Worm (Caenorhabditis elegans) whole organism, L4 larva: ENCODE measurements around the gene nas-10.
A peak's percentile ranks its signal among the peaks of the same experiment; 100 is the strongest.

ENCODE experiments used
- F10B5.3 ChIP-seq: sonication (generic microtip); optimal IDR thresholded peaks from 2 replicates; lab custom pipeline; 2016; ENCODE audit warnings: mild to moderate bottlenecking, missing genetic modification characterization, missing compliant biosample characterization
- F37D6.2 ChIP-seq: sonication (generic microtip); optimal IDR thresholded peaks from 2 replicates; lab custom pipeline; 2016; ENCODE audit warnings: mild to moderate bottlenecking, missing genetic modification characterization, missing compliant biosample characterization
- F49E8.2 ChIP-seq: sonication (generic microtip); optimal IDR thresholded peaks from 2 replicates; lab custom pipeline; 2016; ENCODE audit warnings: missing compliant biosample characterization, mild to moderate bottlenecking, missing genetic modification characterization, borderline replicate concordance
- Y75B8A.6 ChIP-seq: fragments of 200-800 bp; sonication (Bioruptor generic); IDR thresholded peaks from 2 replicates; pipeline ENCODE4 v1.3.6; 2022; ENCODE audit warnings: missing genetic modification reagents, missing genetic modification characterization, missing compliant biosample characterization
- aha-1 ChIP-seq: fragments of 150-350 bp; peaks from one replicate; lab custom pipeline; 2014; ENCODE audit warnings: missing biosample characterization, missing genetic modification characterization
- ama-1 ChIP-seq: fragments of 150-350 bp; optimal IDR thresholded peaks from 2 replicates; lab custom pipeline; 2014; ENCODE audit warnings: inconsistent platforms, mixed read lengths
- arid-1 ChIP-seq: fragments of 200-800 bp; sonication (Bioruptor generic); conservative IDR thresholded peaks from 2 replicates; pipeline ENCODE4 v1.3.6; 2022; ENCODE audit warnings: missing genetic modification reagents, missing genetic modification characterization, missing compliant biosample characterization
- ceh-20 ChIP-seq: fragments of 200-800 bp; sonication (Bioruptor generic); IDR thresholded peaks from 2 replicates; pipeline ENCODE4 v1.3.6; 2022; ENCODE audit warnings: missing genetic modification reagents, missing genetic modification characterization, missing compliant biosample characterization
- ceh-28 ChIP-seq: fragments of 150-350 bp; optimal IDR thresholded peaks from 2 replicates; lab custom pipeline; 2014; ENCODE audit warnings: missing biosample characterization, missing genetic modification reagents, missing genetic modification characterization
- daf-16 ChIP-seq, 3 experiments: sonication (generic microtip); optimal IDR thresholded peaks; 2 replicates each; lab custom pipeline; 2016 to 2017; ENCODE audit warnings: missing genetic modification characterization in 3 of 3, missing genetic modification reagents in 3 of 3, mild to moderate bottlenecking in 2 of 3, missing compliant biosample characterization in 2 of 3, missing biosample characterization in 1 of 3, moderate library complexity in 1 of 3
- daf-19 ChIP-seq: fragments of 200-800 bp; sonication (Bioruptor generic); conservative IDR thresholded peaks from 2 replicates; pipeline ENCODE4 v1.3.6; 2022; ENCODE audit warnings: missing genetic modification characterization, missing compliant biosample characterization
- dmd-6 ChIP-seq: fragments of 200-800 bp; sonication (Bioruptor generic); IDR thresholded peaks from 2 replicates; pipeline ENCODE4 v1.3.6; 2022; ENCODE audit warnings: missing genetic modification reagents, missing genetic modification characterization, missing compliant biosample characterization
- dmd-8 ChIP-seq: fragments of 200-800 bp; sonication (Bioruptor generic); IDR thresholded peaks from 2 replicates; pipeline ENCODE4 v1.3.6; 2022; ENCODE audit warnings: missing genetic modification characterization, missing compliant biosample characterization
- dve-1 ChIP-seq: sonication (generic microtip); optimal IDR thresholded peaks from 2 replicates; lab custom pipeline; 2017; ENCODE audit warnings: antibody characterized with exemption, mild to moderate bottlenecking, missing genetic modification characterization, missing compliant biosample characterization; ENCODE audit not compliant: insufficient read depth
- egl-43 ChIP-seq: fragments of 200-800 bp; sonication (Bioruptor generic); IDR thresholded peaks from 2 replicates; pipeline ENCODE4 v1.3.6; 2022; ENCODE audit warnings: missing genetic modification reagents, missing genetic modification characterization, missing compliant biosample characterization
- fkh-10 ChIP-seq: fragments of 150-350 bp; optimal IDR thresholded peaks from 2 replicates; lab custom pipeline; 2014; ENCODE audit warnings: missing biosample characterization, missing genetic modification reagents, missing genetic modification characterization
- gei-8 ChIP-seq: fragments of 200-800 bp; sonication (Bioruptor generic); optimal IDR thresholded peaks from 2 replicates; lab custom pipeline; 2018; ENCODE audit warnings: mild to moderate bottlenecking, missing genetic modification characterization, missing compliant biosample characterization
- hlh-11 ChIP-seq: fragments of 200-800 bp; sonication (Bioruptor generic); optimal IDR thresholded peaks from 2 replicates; lab custom pipeline; 2018; ENCODE audit warnings: mild to moderate bottlenecking, missing genetic modification characterization, missing compliant biosample characterization
- hlh-30 ChIP-seq: sonication (generic microtip); optimal IDR thresholded peaks from 2 replicates; lab custom pipeline; 2017; ENCODE audit warnings: antibody characterized with exemption, mild to moderate bottlenecking, missing genetic modification characterization, missing compliant biosample characterization; ENCODE audit not compliant: insufficient read depth
- lim-7 ChIP-seq: fragments of 200-800 bp; sonication (Bioruptor generic); IDR thresholded peaks from 2 replicates; pipeline ENCODE4 v1.3.6; 2022; ENCODE audit warnings: missing genetic modification characterization, missing compliant biosample characterization
- lin-1 ChIP-seq: fragments of 200-800 bp; sonication (Bioruptor generic); IDR thresholded peaks from 2 replicates; pipeline ENCODE4 v1.3.6; 2022; ENCODE audit warnings: missing genetic modification reagents, missing genetic modification characterization, missing compliant biosample characterization
- lir-3 ChIP-seq: sonication (generic microtip); optimal IDR thresholded peaks from 2 replicates; lab custom pipeline; 2016; ENCODE audit warnings: mild to moderate bottlenecking, missing genetic modification characterization, missing compliant biosample characterization
- mxl-3 ChIP-seq: fragments of 200-800 bp; sonication (Bioruptor generic); optimal IDR thresholded peaks from 2 replicates; lab custom pipeline; 2018; ENCODE audit warnings: mild to moderate bottlenecking, missing genetic modification characterization, missing compliant biosample characterization
- nhr-111 ChIP-seq: fragments of 200-800 bp; sonication (Bioruptor generic); optimal IDR thresholded peaks from 2 replicates; lab custom pipeline; 2018; ENCODE audit warnings: mild to moderate bottlenecking, missing genetic modification characterization, missing compliant biosample characterization
- nhr-237 ChIP-seq: sonication (generic microtip); optimal IDR thresholded peaks from 2 replicates; lab custom pipeline; 2017; ENCODE audit warnings: missing biosample characterization, missing genetic modification characterization
- nhr-28 ChIP-seq: fragments of 150-350 bp; optimal IDR thresholded peaks from 2 replicates; lab custom pipeline; 2014; ENCODE audit warnings: missing biosample characterization, missing genetic modification characterization
- nhr-41 ChIP-seq: fragments of 200-800 bp; sonication (Bioruptor generic); IDR thresholded peaks from 2 replicates; pipeline ENCODE4 v1.3.6; 2022; ENCODE audit warnings: missing genetic modification reagents, missing genetic modification characterization, missing compliant biosample characterization
- nhr-42 ChIP-seq: fragments of 200-800 bp; sonication (Bioruptor generic); IDR thresholded peaks from 2 replicates; pipeline ENCODE4 v1.3.6; 2022; ENCODE audit warnings: missing genetic modification characterization, missing compliant biosample characterization
- nhr-48 ChIP-seq: sonication (generic microtip); optimal IDR thresholded peaks from 2 replicates; lab custom pipeline; 2016; ENCODE audit warnings: mild to moderate bottlenecking, missing genetic modification characterization, missing compliant biosample characterization
- pha-4 ChIP-seq, 2 experiments: fragments of 150-350 bp in 1 of 2; fragments of 200-800 bp in 1 of 2; sonication (Bioruptor generic) in 1 of 2; IDR thresholded peaks in 1 of 2; optimal IDR thresholded peaks in 1 of 2; 2 replicates each; pipeline versions ENCODE4 v1.3.6 to Lab custom; 2014 to 2022; ENCODE audit warnings: missing genetic modification characterization in 2 of 2, missing genetic modification reagents in 2 of 2, missing biosample characterization in 1 of 2, missing compliant biosample characterization in 1 of 2
- php-3 ChIP-seq: fragments of 200-800 bp; sonication (Bioruptor generic); IDR thresholded peaks from 2 replicates; pipeline ENCODE4 v1.3.6; 2022; ENCODE audit warnings: missing genetic modification reagents, missing genetic modification characterization, missing compliant biosample characterization
- pqm-1 ChIP-seq: sonication (generic microtip); optimal IDR thresholded peaks from 2 replicates; lab custom pipeline; 2017; ENCODE audit warnings: missing biosample characterization, missing genetic modification characterization
- sdz-12 ChIP-seq: fragments of 200-800 bp; sonication (Bioruptor generic); optimal IDR thresholded peaks from 2 replicates; lab custom pipeline; 2018; ENCODE audit warnings: mild to moderate bottlenecking, missing genetic modification characterization, missing compliant biosample characterization
- set-16 ChIP-seq: fragments of 200-800 bp; sonication (Bioruptor generic); IDR thresholded peaks from 2 replicates; pipeline ENCODE4 v1.3.6; 2022; ENCODE audit warnings: missing genetic modification reagents, missing genetic modification characterization, missing compliant biosample characterization
- snpc-4 ChIP-seq: fragments of 150-350 bp; optimal IDR thresholded peaks from 2 replicates; lab custom pipeline; 2014; ENCODE audit warnings: missing biosample characterization, missing genetic modification characterization
- zag-1 ChIP-seq: fragments of 150-350 bp; optimal IDR thresholded peaks from 2 replicates; lab custom pipeline; 2014; ENCODE audit warnings: missing biosample characterization, missing genetic modification characterization
- zfp-3 ChIP-seq: fragments of 200-800 bp; sonication (Bioruptor generic); conservative IDR thresholded peaks from 2 replicates; pipeline ENCODE4 v1.3.6; 2022; ENCODE audit warnings: missing genetic modification reagents, missing genetic modification characterization, missing compliant biosample characterization
- zip-2 ChIP-seq: fragments of 150-350 bp; optimal IDR thresholded peaks from 2 replicates; lab custom pipeline; 2014; ENCODE audit warnings: missing biosample characterization, missing genetic modification characterization
- ztf-11 ChIP-seq: fragments of 150-350 bp; optimal IDR thresholded peaks from 2 replicates; lab custom pipeline; 2014; ENCODE audit warnings: missing biosample characterization, missing genetic modification characterization
- ztf-7 ChIP-seq: fragments of 150-350 bp; optimal IDR thresholded peaks from 2 replicates; lab custom pipeline; 2014; ENCODE audit warnings: missing biosample characterization, missing genetic modification characterization

The nas-10 gene

DNA sequence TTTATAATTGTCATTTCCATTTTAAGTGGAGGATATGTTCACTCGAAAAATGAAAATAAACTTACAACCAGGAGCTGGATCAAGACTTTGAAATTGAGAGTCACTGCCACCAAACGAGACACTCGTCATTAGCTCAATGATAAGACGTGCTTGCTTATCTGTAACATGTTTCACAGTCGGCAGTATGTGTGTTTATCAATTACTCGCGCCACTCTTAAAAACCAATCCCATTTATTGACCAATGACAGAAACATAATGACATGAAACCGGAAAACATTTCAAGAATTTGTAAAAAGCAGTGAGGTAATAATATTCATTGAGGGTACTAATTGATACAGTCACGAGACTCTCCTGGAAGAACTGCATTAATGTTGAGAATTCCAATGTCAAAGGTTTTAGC, 44.7 kb upstream of the nas-10 start, which contains the start of gene del-5 (continued):
- TF ChIP-seq F10B5.3 (tag; lab: Kevin White, UChicago) (no peak), lir-3 (tag; lab: Kevin White, UChicago) (no peak), gei-8 (GFP tag; lab: Kevin White, UChicago) (no peak), hlh-30 (tag; lab: Kevin White, UChicago) (peak; percentile 16), dmd-8 (GFP tag; lab: Robert Waterston, UW) (no peak), ztf-11 (tag; lab: Kevin White, UChicago) (no peak), hlh-11 (tag; lab: Kevin White, UChicago) (peak; percentile 73), daf-16 (GFP tag; optimal IDR thresholded peaks at IDR 0.05; lab: Kevin White, UChicago) (no peak), daf-16 (tag; optimal IDR thresholded peaks at IDR 0.05; lab: Kevin White, UChicago) (peak; percentile 95), pqm-1 (peak; percentile 89), snpc-4 (tag; lab: Kevin White, UChicago) (no peak), fkh-10 (no peak), dve-1 (peak; percentile 70), php-3 (peak; percentile 57; the same call in 1 of the 2 replicates), nhr-42 (no peak), aha-1 (tag; lab: Kevin White, UChicago) (no peak), nhr-237 (tag; lab: Kevin White, UChicago) (no peak), nhr-111 (no peak), nhr-48 (tag; lab: Kevin White, UChicago) (no peak), F37D6.2 (no peak), egl-43 (GFP tag; lab: Robert Waterston, UW) (no peak), Y75B8A.6 (no peak), zfp-3 (no peak), pha-4 (GFP tag; IDR thresholded peaks at IDR 0.05; lab: Robert Waterston, UW) (no peak), pha-4 (tag; optimal IDR thresholded peaks at IDR 0.05; lab: Kevin White, UChicago) (no peak), arid-1 (GFP tag; lab: Robert Waterston, UW) (no peak), ztf-7 (tag; lab: Kevin White, UChicago) (peak; percentile 24), ama-1 (lab: Kevin White, UChicago) (no peak), mxl-3 (GFP tag; lab: Kevin White, UChicago) (peak; percentile 13), lim-7 (no peak), zip-2 (tag; lab: Kevin White, UChicago) (no peak), F49E8.2 (tag; lab: Kevin White, UChicago) (no peak), daf-19 (GFP tag; lab: Robert Waterston, UW) (no peak), sdz-12 (GFP tag; lab: Kevin White, UChicago) (no peak), ceh-28 (tag; lab: Kevin White, UChicago) (no peak), nhr-41 (GFP tag; lab: Robert Waterston, UW) (no peak), zag-1 (tag; lab: Kevin White, UChicago) (no peak), set-16 (no peak)

DNA sequence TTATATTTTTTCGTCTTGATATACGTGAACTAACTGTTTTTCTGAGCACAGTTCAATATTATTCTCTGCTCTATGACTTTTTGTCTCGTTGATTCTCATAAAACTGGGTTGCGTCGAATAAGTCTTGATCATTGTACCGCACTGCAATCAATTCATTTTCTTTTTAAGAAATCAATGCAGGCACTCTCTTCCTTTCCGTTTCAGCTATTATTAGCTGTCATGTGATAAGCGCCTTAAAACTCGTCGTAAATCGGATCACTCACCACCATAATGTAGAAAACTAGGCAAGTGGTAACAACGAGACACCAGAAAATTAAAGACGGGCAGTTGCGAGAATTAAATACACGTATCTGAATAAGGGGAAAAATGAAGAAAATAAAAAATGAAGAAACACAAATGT, 44.1 kb upstream of the nas-10 start:
- TF ChIP-seq daf-16 (GFP tag; optimal IDR thresholded peaks at IDR 0.05; lab: Kevin White, UChicago) (no peak), daf-16 (tag; optimal IDR thresholded peaks at IDR 0.05; lab: Kevin White, UChicago) (peak; percentile 63), hlh-11 (tag; lab: Kevin White, UChicago) (peak; percentile 47), snpc-4 (tag; lab: Kevin White, UChicago) (no peak), hlh-30 (tag; lab: Kevin White, UChicago) (peak; percentile 8), dmd-6 (GFP tag; lab: Robert Waterston, UW) (peak; percentile 49), lin-1 (GFP tag; lab: Robert Waterston, UW) (no peak), php-3 (peak; percentile 20; the same call in 1 of the 2 replicates), dve-1 (peak; percentile 59), ceh-20 (GFP tag; lab: Robert Waterston, UW) (no peak), nhr-28 (tag; lab: Kevin White, UChicago) (peak; percentile 21), nhr-41 (GFP tag; lab: Robert Waterston, UW) (no peak)
